Fruit fly (Drosophila melanogaster) whole organism, prepupa: ENCODE data around the gene ppk30.

Source experiments
- Blimp-1 ChIP-seq: fragments of 200-800 bp; sonication (Bioruptor generic); optimal IDR thresholded peaks from 3 replicates; lab custom pipeline; 2017; ENCODE audit warnings: missing biosample characterization, missing genetic modification characterization, mild to moderate bottlenecking, moderate library complexity, missing genetic modification reagents
- CG10631 ChIP-seq: fragments of 200-800 bp; sonication (Bioruptor generic); optimal IDR thresholded peaks from 2 replicates; lab custom pipeline; 2016; ENCODE audit warnings: missing biosample characterization, missing genetic modification characterization
- CG10669 ChIP-seq: fragments of 200-800 bp; sonication (Bioruptor generic); optimal IDR thresholded peaks from 3 replicates; lab custom pipeline; 2018; ENCODE audit warnings: missing biosample characterization, mild to moderate bottlenecking, missing genetic modification characterization, moderate library complexity
- CG11902 ChIP-seq: fragments of 200-800 bp; sonication (Bioruptor generic); optimal IDR thresholded peaks from 3 replicates; lab custom pipeline; 2016; ENCODE audit warnings: missing biosample characterization, missing genetic modification characterization
- CG15336 ChIP-seq: fragments of 200-800 bp; sonication (Bioruptor generic); IDR thresholded peaks from 2 replicates; pipeline ENCODE4 v1.3.6; 2022; ENCODE audit warnings: missing biosample characterization, missing genetic modification characterization
- CG1621 ChIP-seq: fragments of 200-800 bp; sonication (Bioruptor generic); optimal IDR thresholded peaks from 3 replicates; lab custom pipeline; 2018; ENCODE audit warnings: missing biosample characterization, mild to moderate bottlenecking, missing genetic modification characterization
- CG16779 ChIP-seq: fragments of 200-800 bp; sonication (Bioruptor generic); optimal IDR thresholded peaks from 3 replicates; lab custom pipeline; 2017; ENCODE audit warnings: missing biosample characterization, mild to moderate bottlenecking, missing genetic modification characterization
- CG31627 ChIP-seq: fragments of 200-800 bp; sonication (Bioruptor generic); optimal IDR thresholded peaks from 3 replicates; lab custom pipeline; 2016; ENCODE audit warnings: missing biosample characterization, missing genetic modification characterization
- CG32006 ChIP-seq: fragments of 200-800 bp; sonication (Bioruptor generic); optimal IDR thresholded peaks from 3 replicates; lab custom pipeline; 2017; ENCODE audit warnings: missing biosample characterization, mild to moderate bottlenecking, missing genetic modification characterization
- CG34406 ChIP-seq: fragments of 200-800 bp; sonication (Bioruptor generic); optimal IDR thresholded peaks from 3 replicates; lab custom pipeline; 2016; ENCODE audit warnings: missing biosample characterization, missing genetic modification characterization
- CG3919 ChIP-seq: fragments of 200-800 bp; sonication (Bioruptor generic); optimal IDR thresholded peaks from 3 replicates; lab custom pipeline; 2016; ENCODE audit warnings: missing biosample characterization, missing genetic modification characterization
- CG6163 ChIP-seq: fragments of 200-800 bp; sonication (Bioruptor generic); IDR thresholded peaks from 3 replicates; pipeline ENCODE4 v1.3.6; 2022; ENCODE audit warnings: missing biosample characterization, missing genetic modification characterization
- CG6276 ChIP-seq: fragments of 200-800 bp; sonication (Bioruptor generic); optimal IDR thresholded peaks from 2 replicates; lab custom pipeline; 2017; ENCODE audit warnings: missing biosample characterization, mild to moderate bottlenecking, missing genetic modification characterization
- CG6854 ChIP-seq: fragments of 200-800 bp; sonication (Bioruptor generic); optimal IDR thresholded peaks from 2 replicates; lab custom pipeline; 2017; ENCODE audit warnings: missing biosample characterization, mild to moderate bottlenecking, missing genetic modification characterization
- CG8119 ChIP-seq: fragments of 200-800 bp; sonication (Bioruptor generic); IDR thresholded peaks from 3 replicates; pipeline ENCODE4 v1.3.6; 2022; ENCODE audit warnings: missing biosample characterization, missing genetic modification characterization
- CG8632 ChIP-seq: fragments of 200-800 bp; sonication (Bioruptor generic); optimal IDR thresholded peaks from 3 replicates; lab custom pipeline; 2016; ENCODE audit warnings: missing biosample characterization, missing genetic modification characterization
- CG9139 ChIP-seq: fragments of 200-800 bp; sonication (Bioruptor generic); optimal IDR thresholded peaks from 3 replicates; lab custom pipeline; 2017; ENCODE audit warnings: missing biosample characterization, mild to moderate bottlenecking, missing genetic modification characterization
- Eip78C ChIP-seq: fragments of 200-800 bp; sonication (Bioruptor generic); peaks from one replicate; lab custom pipeline; 2016; ENCODE audit warnings: missing biosample characterization, missing genetic modification characterization
- Ets96B ChIP-seq: fragments of 200-800 bp; optimal IDR thresholded peaks from 2 replicates; lab custom pipeline; 2019; ENCODE audit warnings: missing biosample characterization, mild to moderate bottlenecking, missing genetic modification characterization, moderate library complexity
- Gug ChIP-seq: fragments of 200-800 bp; sonication (Bioruptor generic); IDR thresholded peaks from 2 replicates; pipeline ENCODE4 v1.3.6; 2022; ENCODE audit warnings: missing biosample characterization, missing genetic modification characterization
- Hr39 ChIP-seq: fragments of 200-800 bp; sonication (Bioruptor generic); optimal IDR thresholded peaks from 2 replicates; lab custom pipeline; 2016; ENCODE audit warnings: missing biosample characterization, missing genetic modification characterization
- Lpt ChIP-seq: fragments of 200-800 bp; sonication (Bioruptor generic); optimal IDR thresholded peaks from 3 replicates; lab custom pipeline; 2016; ENCODE audit warnings: missing biosample characterization, missing genetic modification characterization
- Met ChIP-seq: fragments of 200-800 bp; sonication (Bioruptor generic); optimal IDR thresholded peaks from 3 replicates; lab custom pipeline; 2016; ENCODE audit warnings: missing biosample characterization, missing genetic modification characterization
- OdsH ChIP-seq: fragments of 200-800 bp; sonication (Bioruptor generic); optimal IDR thresholded peaks from 3 replicates; lab custom pipeline; 2016; ENCODE audit warnings: missing biosample characterization, missing genetic modification characterization
- Smox ChIP-seq: fragments of 200-800 bp; sonication (Bioruptor generic); optimal IDR thresholded peaks from 3 replicates; lab custom pipeline; 2016; ENCODE audit warnings: missing biosample characterization, missing genetic modification characterization
- Sox102F ChIP-seq: fragments of 200-800 bp; sonication (Bioruptor generic); optimal IDR thresholded peaks from 2 replicates; lab custom pipeline; 2016; ENCODE audit warnings: missing biosample characterization, mild to moderate bottlenecking, missing genetic modification characterization
- Sox14 ChIP-seq: fragments of 200-800 bp; sonication (Bioruptor generic); optimal IDR thresholded peaks from 3 replicates; lab custom pipeline; 2016; ENCODE audit warnings: missing biosample characterization, missing genetic modification characterization
- Sox15 ChIP-seq: fragments of 200-800 bp; sonication (Bioruptor generic); optimal IDR thresholded peaks from 3 replicates; lab custom pipeline; 2016; ENCODE audit warnings: missing biosample characterization, missing genetic modification characterization
- achi ChIP-seq: fragments of 200-800 bp; sonication (Bioruptor generic); optimal IDR thresholded peaks from 3 replicates; lab custom pipeline; 2016; ENCODE audit warnings: missing biosample characterization, missing genetic modification characterization
- acj6 ChIP-seq: fragments of 200-800 bp; sonication (Bioruptor generic); optimal IDR thresholded peaks from 3 replicates; lab custom pipeline; 2016; ENCODE audit warnings: missing biosample characterization, missing genetic modification characterization
- cyc ChIP-seq: fragments of 200-800 bp; sonication (Bioruptor generic); optimal IDR thresholded peaks from 3 replicates; lab custom pipeline; 2016; ENCODE audit warnings: missing biosample characterization, missing genetic modification characterization
- dac ChIP-seq: fragments of 200-800 bp; sonication (Bioruptor generic); optimal IDR thresholded peaks from 2 replicates; lab custom pipeline; 2017; ENCODE audit warnings: missing biosample characterization, mild to moderate bottlenecking, missing genetic modification characterization
- dsx ChIP-seq: fragments of 200-800 bp; optimal IDR thresholded peaks from 3 replicates; lab custom pipeline; 2019; ENCODE audit warnings: missing biosample characterization, mild to moderate bottlenecking, missing genetic modification characterization, moderate library complexity; ENCODE audit not compliant: poor library complexity, severe bottlenecking
- esn ChIP-seq: fragments of 200-800 bp; sonication (Bioruptor generic); optimal IDR thresholded peaks from 2 replicates; lab custom pipeline; 2016; ENCODE audit warnings: missing biosample characterization, mild to moderate bottlenecking, missing genetic modification characterization, moderate library complexity
- fd59A ChIP-seq: fragments of 200-800 bp; sonication (Bioruptor generic); optimal IDR thresholded peaks from 2 replicates; lab custom pipeline; 2017; ENCODE audit warnings: missing biosample characterization, mild to moderate bottlenecking, missing genetic modification characterization, missing genetic modification reagents
- fd85E ChIP-seq: fragments of 200-800 bp; sonication (Bioruptor generic); optimal IDR thresholded peaks from 3 replicates; lab custom pipeline; 2016; ENCODE audit warnings: missing biosample characterization, missing genetic modification characterization
- fkh ChIP-seq: fragments of 200-800 bp; sonication (Bioruptor generic); optimal IDR thresholded peaks from 3 replicates; lab custom pipeline; 2017; ENCODE audit warnings: missing biosample characterization, mild to moderate bottlenecking, missing genetic modification characterization, moderate library complexity
- lz ChIP-seq: fragments of 200-800 bp; sonication (Bioruptor generic); optimal IDR thresholded peaks from 3 replicates; lab custom pipeline; 2016; ENCODE audit warnings: missing biosample characterization, missing genetic modification characterization
- net ChIP-seq: fragments of 200-800 bp; sonication (Bioruptor generic); optimal IDR thresholded peaks from 3 replicates; lab custom pipeline; 2016; ENCODE audit warnings: missing biosample characterization, missing genetic modification characterization
- pdm3 ChIP-seq: fragments of 200-800 bp; sonication (Bioruptor generic); optimal IDR thresholded peaks from 3 replicates; lab custom pipeline; 2016; ENCODE audit warnings: missing biosample characterization, missing genetic modification characterization
- salr ChIP-seq, 2 experiments: fragments of 200-800 bp; sonication (Bioruptor generic); optimal IDR thresholded peaks; 3 replicates each; lab custom pipeline; 2016 to 2018; ENCODE audit warnings: missing biosample characterization in 2 of 2, missing genetic modification characterization in 2 of 2, mild to moderate bottlenecking in 1 of 2
- spab ChIP-seq: fragments of 200-800 bp; sonication (Bioruptor generic); optimal IDR thresholded peaks from 2 replicates; lab custom pipeline; 2017; ENCODE audit warnings: missing biosample characterization, mild to moderate bottlenecking, missing genetic modification characterization, missing genetic modification reagents
- ss ChIP-seq, 2 experiments: fragments of 200-800 bp; sonication (Bioruptor generic); optimal IDR thresholded peaks; 2 replicates in 1 of 2; 3 replicates in 1 of 2; lab custom pipeline; 2017 to 2018; ENCODE audit warnings: mild to moderate bottlenecking in 2 of 2, missing biosample characterization in 2 of 2, missing genetic modification characterization in 2 of 2, moderate library complexity in 1 of 2
- svp ChIP-seq: fragments of 200-800 bp; sonication (Bioruptor generic); peaks from one replicate; lab custom pipeline; 2016; ENCODE audit warnings: missing biosample characterization, missing genetic modification characterization
- vri ChIP-seq: fragments of 200-800 bp; sonication (Bioruptor generic); optimal IDR thresholded peaks from 3 replicates; lab custom pipeline; 2016; ENCODE audit warnings: missing biosample characterization, mild to moderate bottlenecking, missing genetic modification characterization

Gene ppk30

DNA sequence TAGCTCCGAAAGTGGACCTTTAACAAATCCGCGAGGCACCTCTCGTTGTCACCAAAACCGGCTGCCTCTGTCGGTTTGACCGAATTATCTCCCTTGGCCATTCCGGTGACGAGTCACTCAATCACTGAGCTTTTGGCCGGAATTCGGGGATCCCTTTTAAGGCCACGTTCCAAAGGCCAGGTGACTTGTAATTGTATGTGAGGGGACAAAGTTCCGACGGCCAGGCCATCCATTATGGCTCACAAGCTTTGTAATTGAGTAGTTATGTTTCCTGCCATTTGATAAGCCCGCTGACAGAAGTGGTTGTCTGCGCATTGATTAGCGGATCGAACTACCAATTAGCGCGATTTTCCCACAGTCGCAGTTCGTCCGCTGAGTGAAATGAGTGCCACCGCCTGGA lies at the start of gene ppk30, which contains the start of gene ppk20:
ppk30 (plus strand) TSS at position 373 of the 400 bp plus-strand sequence.
ppk20 (minus strand) TSS at position 101 of the 400 bp plus-strand sequence.
- TF ChIP-seq Ets96B (tag; lab: Kevin White, UChicago) (no peak), CG10631 (no peak), CG15336 (GFP tag; lab: Robert Waterston, UW) (no peak), CG6854 (GFP tag; lab: Kevin White, UChicago) (no peak), CG1621 (tag; lab: Kevin White, UChicago) (no peak), achi (GFP tag; lab: Kevin White, UChicago) (no peak), CG16779 (tag; lab: Kevin White, UChicago) (no peak), Sox14 (no peak), Sox15 (no peak), vri (GFP tag; lab: Kevin White, UChicago) (no peak), fd85E (no peak), fd59A (GFP tag; lab: Kevin White, UChicago) (no peak), CG6276 (GFP tag; lab: Kevin White, UChicago) (no peak), salr (GFP tag; optimal IDR thresholded peaks at IDR 0.05; lab: Kevin White, UChicago) (no peak), dac (GFP tag; lab: Kevin White, UChicago) (no peak), OdsH (GFP tag; lab: Kevin White, UChicago) (no peak)

- TF ChIP-seq CG10669 (GFP tag; lab: Kevin White, UChicago): no peak
- no peak for TF ChIP-seq lz
- TF ChIP-seq ss (GFP tag; optimal IDR thresholded peaks at IDR 0.05; lab: Kevin White, UChicago): peak in 1 of 2 experiments; percentile 18
- peak; percentile 2 for TF ChIP-seq Hr39
- no peak for TF ChIP-seq net (GFP tag; lab: Kevin White, UChicago)
- TF ChIP-seq Blimp-1 (GFP tag; lab: Kevin White, UChicago): no peak
- TF ChIP-seq fd59A (GFP tag; lab: Kevin White, UChicago): no peak
- TF ChIP-seq CG34406 (GFP tag; lab: Kevin White, UChicago): no peak
- TF ChIP-seq CG6163 (GFP tag; lab: Robert Waterston, UW): no peak
- no peak for TF ChIP-seq spab (GFP tag; lab: Kevin White, UChicago)
- peak; percentile 50 for TF ChIP-seq vri (GFP tag; lab: Kevin White, UChicago)
- no peak for TF ChIP-seq CG31627 (GFP tag; lab: Kevin White, UChicago)
- no peak for TF ChIP-seq dsx
- TF ChIP-seq svp (GFP tag; lab: Kevin White, UChicago): peak; percentile 99
- no peak for TF ChIP-seq CG8632 (GFP tag; lab: Kevin White, UChicago)
- TF ChIP-seq fkh: peak; percentile 20
These were observed 48.1 kb upstream of the ppk30 start for dm6 chr3R:29620712-29621479.

DNA sequence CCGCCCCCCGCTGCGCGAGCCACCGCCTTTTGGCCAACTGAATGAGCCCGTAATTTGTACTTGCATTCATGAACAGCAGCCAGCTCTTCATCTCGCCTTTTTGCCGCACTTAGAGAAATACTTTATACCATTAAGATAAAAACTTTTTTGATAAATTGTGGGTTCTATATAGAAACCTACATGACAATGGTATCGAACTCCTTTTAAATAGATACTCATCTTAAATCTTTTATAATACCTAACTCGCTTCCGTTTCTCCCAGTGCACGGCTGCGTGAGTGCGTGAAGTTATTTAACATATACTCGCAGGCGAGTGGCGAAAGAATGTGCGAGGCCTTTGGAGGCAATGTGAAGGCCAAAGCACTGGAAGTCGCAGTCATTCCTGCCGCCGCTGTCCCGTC lies 43.1 kb upstream of the ppk30 start:
- peak; percentile 16 for TF ChIP-seq CG34406 (GFP tag; lab: Kevin White, UChicago)
- TF ChIP-seq CG10669 (GFP tag; lab: Kevin White, UChicago): peak; percentile 40
- TF ChIP-seq CG15336 (GFP tag; lab: Robert Waterston, UW): no peak
- peak; percentile 26 for TF ChIP-seq Smox (GFP tag; lab: Kevin White, UChicago)
- TF ChIP-seq svp (GFP tag; lab: Kevin White, UChicago): peak; percentile 19
- peak; percentile 34 for TF ChIP-seq Ets96B (tag; lab: Kevin White, UChicago)
- TF ChIP-seq CG3919 (GFP tag; lab: Kevin White, UChicago): peak; percentile 13
- peak; percentile 55 for TF ChIP-seq Eip78C
- TF ChIP-seq Sox102F (GFP tag; lab: Kevin White, UChicago): peak; percentile 23
- TF ChIP-seq Gug: peak; percentile 27; the same call in 1 of the 2 replicates
- peak; percentile 22 for TF ChIP-seq dsx
- TF ChIP-seq Met (GFP tag; lab: Kevin White, UChicago): peak; percentile 13
- peak; percentile 25 for TF ChIP-seq spab (GFP tag; lab: Kevin White, UChicago)
- no peak for TF ChIP-seq CG9139 (GFP tag; lab: Kevin White, UChicago)
- TF ChIP-seq Hr39: peak; percentile 27
- no peak for TF ChIP-seq Sox15
- TF ChIP-seq Sox14: peak; percentile 31
- TF ChIP-seq OdsH (GFP tag; lab: Kevin White, UChicago): peak; percentile 22
- peak; percentile 32 for TF ChIP-seq pdm3 (GFP tag; lab: Kevin White, UChicago)
- no peak for TF ChIP-seq CG8119 (GFP tag; lab: Robert Waterston, UW)
- TF ChIP-seq CG10631: peak; percentile 30
- no peak for TF ChIP-seq esn (GFP tag; lab: Kevin White, UChicago)
- peak; percentile 28 for TF ChIP-seq lz
- no peak for TF ChIP-seq net (GFP tag; lab: Kevin White, UChicago)
- peak; percentile 14 for TF ChIP-seq cyc (GFP tag; lab: Kevin White, UChicago)
- peak; percentile 12 for TF ChIP-seq CG32006 (GFP tag; lab: Kevin White, UChicago)
- peak; percentile 28 for TF ChIP-seq acj6 (GFP tag; lab: Kevin White, UChicago)
- TF ChIP-seq Lpt (GFP tag; lab: Kevin White, UChicago): no peak
- TF ChIP-seq CG11902 (GFP tag; lab: Kevin White, UChicago): no peak
